Fruit fly (Drosophila melanogaster) whole organism, embryonic: ENCODE data around the gene Gcna.
A peak's percentile ranks its signal among the peaks of the same experiment; 100 is the strongest.

ENCODE experiments used
- CG10321 ChIP-seq: fragments of 200-800 bp; sonication (Bioruptor generic); IDR thresholded peaks from 2 replicates; pipeline ENCODE4 v1.3.6; 2022; ENCODE audit warnings: missing biosample characterization, missing genetic modification characterization
- CG10431 ChIP-seq: fragments of 200-800 bp; sonication (Bioruptor generic); optimal IDR thresholded peaks from 3 replicates; lab custom pipeline; 2018; ENCODE audit warnings: missing biosample characterization, mild to moderate bottlenecking, missing genetic modification characterization
- CG10979 ChIP-seq: fragments of 200-800 bp; sonication (Bioruptor generic); optimal IDR thresholded peaks from 2 replicates; lab custom pipeline; 2018; ENCODE audit warnings: missing biosample characterization, mild to moderate bottlenecking, missing genetic modification characterization, moderate library complexity
- CG11085 ChIP-seq: fragments of 200-800 bp; sonication (Bioruptor generic); IDR thresholded peaks from 2 replicates; pipeline ENCODE4 v1.3.6; 2022; ENCODE audit warnings: missing biosample characterization, missing genetic modification characterization
- CG11560 ChIP-seq: fragments of 200-800 bp; sonication (Bioruptor generic); IDR thresholded peaks from 3 replicates; pipeline ENCODE4 v1.3.6; 2022; ENCODE audit warnings: missing biosample characterization, missing genetic modification characterization
- CG12071 ChIP-seq: fragments of 200-800 bp; sonication (Bioruptor generic); optimal IDR thresholded peaks from 3 replicates; lab custom pipeline; 2018; ENCODE audit warnings: missing biosample characterization, mild to moderate bottlenecking, missing genetic modification characterization
- CG12104 ChIP-seq: fragments of 200-800 bp; sonication (Bioruptor generic); optimal IDR thresholded peaks from 3 replicates; lab custom pipeline; 2016; ENCODE audit warnings: missing biosample characterization, missing genetic modification characterization
- CG12391 ChIP-seq: fragments of 200-800 bp; sonication (Bioruptor generic); optimal IDR thresholded peaks from 3 replicates; lab custom pipeline; 2018; ENCODE audit warnings: missing biosample characterization, mild to moderate bottlenecking, missing genetic modification characterization, moderate library complexity
- CG13287 ChIP-seq: fragments of 200-800 bp; sonication (Bioruptor generic); IDR thresholded peaks from 2 replicates; pipeline ENCODE4 v1.3.6; 2022; ENCODE audit warnings: missing biosample characterization, missing genetic modification characterization; ENCODE audit not compliant: partially characterized antibody
- CG13296 ChIP-seq: fragments of 200-800 bp; sonication (Bioruptor generic); optimal IDR thresholded peaks from 3 replicates; lab custom pipeline; 2018; ENCODE audit warnings: missing biosample characterization, mild to moderate bottlenecking, missing genetic modification characterization
- CG13624 ChIP-seq: fragments of 200-800 bp; sonication (Bioruptor generic); optimal IDR thresholded peaks from 2 replicates; lab custom pipeline; 2016; ENCODE audit warnings: missing biosample characterization, missing genetic modification characterization
- CG13775 ChIP-seq: fragments of 200-800 bp; sonication (Bioruptor generic); optimal IDR thresholded peaks from 3 replicates; lab custom pipeline; 2017; ENCODE audit warnings: missing biosample characterization, mild to moderate bottlenecking, missing genetic modification characterization
- CG14441 ChIP-seq: fragments of 200-800 bp; sonication (Bioruptor generic); IDR thresholded peaks from 2 replicates; pipeline ENCODE4 v1.3.6; 2022; ENCODE audit warnings: missing biosample characterization, missing genetic modification characterization
- CG14710 ChIP-seq: fragments of 200-800 bp; sonication (Bioruptor generic); optimal IDR thresholded peaks from 3 replicates; lab custom pipeline; 2019; ENCODE audit warnings: missing biosample characterization, mild to moderate bottlenecking, missing genetic modification characterization, moderate library complexity
- CG15479 ChIP-seq: fragments of 200-800 bp; sonication (Bioruptor generic); optimal IDR thresholded peaks from 3 replicates; lab custom pipeline; 2019; ENCODE audit warnings: missing biosample characterization, mild to moderate bottlenecking, missing genetic modification characterization, moderate library complexity
- CG16815 ChIP-seq: fragments of 200-800 bp; sonication (Bioruptor generic); optimal IDR thresholded peaks from 3 replicates; lab custom pipeline; 2017; ENCODE audit warnings: missing biosample characterization, mild to moderate bottlenecking, missing genetic modification characterization
- CG17385 ChIP-seq: fragments of 200-800 bp; sonication (Bioruptor generic); optimal IDR thresholded peaks from 3 replicates; lab custom pipeline; 2018; ENCODE audit warnings: missing biosample characterization, mild to moderate bottlenecking, missing genetic modification characterization
- CG17612 ChIP-seq: fragments of 200-800 bp; sonication (Bioruptor generic); IDR thresholded peaks from 2 replicates; pipeline ENCODE4 v1.3.6; 2022; ENCODE audit warnings: missing biosample characterization, missing genetic modification characterization
- CG32532 ChIP-seq: fragments of 200-800 bp; sonication (Bioruptor generic); IDR thresholded peaks from 2 replicates; pipeline ENCODE4 v1.3.6; 2022; ENCODE audit warnings: missing biosample characterization, missing genetic modification characterization
- CG32772 ChIP-seq: fragments of 200-800 bp; sonication (Bioruptor generic); IDR thresholded peaks from 2 replicates; pipeline ENCODE4 v1.3.6; 2022; ENCODE audit warnings: missing biosample characterization, missing genetic modification characterization
- CG33557 ChIP-seq: fragments of 200-800 bp; sonication (Bioruptor generic); optimal IDR thresholded peaks from 2 replicates; lab custom pipeline; 2019; ENCODE audit warnings: missing biosample characterization, mild to moderate bottlenecking, missing genetic modification characterization, moderate library complexity
- CG3407 ChIP-seq: fragments of 200-800 bp; sonication (Bioruptor generic); optimal IDR thresholded peaks from 2 replicates; lab custom pipeline; 2018; ENCODE audit warnings: missing biosample characterization, mild to moderate bottlenecking, missing genetic modification characterization
- CG3726 ChIP-seq: fragments of 200-800 bp; sonication (Bioruptor generic); IDR thresholded peaks from 3 replicates; pipeline ENCODE4, ENCODE4 v1.3.6; 2022; ENCODE audit warnings: missing biosample characterization, missing genetic modification characterization
- CG7372 ChIP-seq: fragments of 200-800 bp; sonication (Bioruptor generic); IDR thresholded peaks from 2 replicates; pipeline ENCODE4 v1.3.6; 2022; ENCODE audit warnings: missing biosample characterization, missing genetic modification characterization
- CG8388 ChIP-seq: fragments of 200-800 bp; sonication (Bioruptor generic); optimal IDR thresholded peaks from 2 replicates; lab custom pipeline; 2019; ENCODE audit warnings: missing biosample characterization, mild to moderate bottlenecking, missing genetic modification characterization, moderate library complexity
- CG9437 ChIP-seq: fragments of 200-800 bp; sonication (Bioruptor generic); optimal IDR thresholded peaks from 2 replicates; lab custom pipeline; 2018; ENCODE audit warnings: missing biosample characterization, mild to moderate bottlenecking, missing genetic modification characterization
- CG9727 ChIP-seq: fragments of 200-800 bp; sonication (Bioruptor generic); optimal IDR thresholded peaks from 3 replicates; lab custom pipeline; 2017; ENCODE audit warnings: missing biosample characterization, mild to moderate bottlenecking, missing genetic modification characterization
- D ChIP-seq, 2 experiments: fragments of 200-800 bp in 1 of 2; fragments of >200 bp in 1 of 2; sonication (Bioruptor generic) in 1 of 2; optimal IDR thresholded peaks; 2 replicates in 1 of 2; 3 replicates in 1 of 2; lab custom pipeline; 2017; ENCODE audit warnings: mild to moderate bottlenecking in 1 of 2, missing biosample characterization in 1 of 2, missing genetic modification characterization in 1 of 2, missing genetic modification reagents in 1 of 2
- Dek ChIP-seq: fragments of 200-800 bp; sonication (Bioruptor generic); optimal IDR thresholded peaks from 3 replicates; lab custom pipeline; 2019; ENCODE audit warnings: missing biosample characterization, mild to moderate bottlenecking, missing genetic modification characterization, moderate library complexity
- Dll ChIP-seq: fragments of 200-800 bp; sonication (Bioruptor generic); IDR thresholded peaks from 4 replicates; pipeline ENCODE4 v1.3.6; 2022; ENCODE audit warnings: missing biosample characterization, missing genetic modification characterization; ENCODE audit not compliant: partially characterized antibody
- Med ChIP-seq: fragments of 200-800 bp; sonication (Bioruptor generic); peaks from one replicate; lab custom pipeline; 2016; ENCODE audit warnings: missing biosample characterization, missing genetic modification characterization, mild to moderate bottlenecking, inconsistent platforms, moderate library complexity
- Six4 ChIP-seq: fragments of 200-800 bp; sonication (Bioruptor generic); optimal IDR thresholded peaks from 2 replicates; lab custom pipeline; 2016; ENCODE audit warnings: missing biosample characterization, missing genetic modification characterization
- bab2 ChIP-seq: fragments of 200-800 bp; sonication (Bioruptor generic); optimal IDR thresholded peaks from 2 replicates; lab custom pipeline; 2016; ENCODE audit warnings: missing biosample characterization, missing genetic modification characterization
- chinmo ChIP-seq: fragments of 200-800 bp; sonication (Bioruptor generic); IDR thresholded peaks from 4 replicates; pipeline ENCODE4 v1.3.6; 2022; ENCODE audit warnings: missing biosample characterization, missing genetic modification characterization; ENCODE audit not compliant: partially characterized antibody
- ems ChIP-seq: fragments of 200-800 bp; sonication (Bioruptor generic); optimal IDR thresholded peaks from 3 replicates; lab custom pipeline; 2016; ENCODE audit warnings: missing biosample characterization, missing genetic modification characterization
- fd3F ChIP-seq: fragments of 200-800 bp; sonication (Bioruptor generic); optimal IDR thresholded peaks from 2 replicates; lab custom pipeline; 2018; ENCODE audit warnings: missing biosample characterization, mild to moderate bottlenecking, missing genetic modification characterization, moderate library complexity
- gfzf ChIP-seq: fragments of 200-800 bp; sonication (Bioruptor generic); optimal IDR thresholded peaks from 2 replicates; lab custom pipeline; 2016; ENCODE audit warnings: missing biosample characterization, mild to moderate bottlenecking, missing genetic modification characterization, moderate library complexity
- hth ChIP-seq: fragments of >200 bp; optimal IDR thresholded peaks from 2 replicates; lab custom pipeline; 2017; ENCODE audit warnings: inconsistent platforms
- insv ChIP-seq, 2 experiments: fragments of 200-800 bp; sonication (Bioruptor generic); optimal IDR thresholded peaks; 3 replicates each; lab custom pipeline; 2016 to 2018; ENCODE audit warnings: missing biosample characterization in 2 of 2, missing genetic modification characterization in 2 of 2
- nerfin-2 ChIP-seq: fragments of 200-800 bp; sonication (Bioruptor generic); IDR thresholded peaks from 2 replicates; pipeline ENCODE4 v1.3.6; 2022; ENCODE audit warnings: missing biosample characterization, missing genetic modification characterization; ENCODE audit not compliant: partially characterized antibody
- otp ChIP-seq: fragments of 200-800 bp; sonication (Bioruptor generic); IDR thresholded peaks from 3 replicates; pipeline ENCODE4, ENCODE4 v1.3.6; 2022; ENCODE audit warnings: missing biosample characterization, missing genetic modification characterization
- pb ChIP-seq: fragments of 200-800 bp; sonication (Bioruptor generic); optimal IDR thresholded peaks from 3 replicates; lab custom pipeline; 2016; ENCODE audit warnings: missing biosample characterization, missing genetic modification characterization
- rib ChIP-seq: fragments of 200-800 bp; sonication (Bioruptor generic); IDR thresholded peaks from 2 replicates; pipeline ENCODE4 v1.3.6; 2022; ENCODE audit warnings: missing biosample characterization, missing genetic modification characterization
- tio ChIP-seq: fragments of 200-800 bp; sonication (Bioruptor generic); optimal IDR thresholded peaks from 2 replicates; lab custom pipeline; 2017; ENCODE audit warnings: missing biosample characterization, missing genetic modification characterization, inconsistent platforms
- tll ChIP-seq, 2 experiments: fragments of 200-800 bp in 1 of 2; fragments of >200 bp in 1 of 2; sonication (Bioruptor generic) in 1 of 2; optimal IDR thresholded peaks; 2 replicates each; lab custom pipeline; 2017 to 2019; ENCODE audit warnings: missing biosample characterization in 2 of 2, missing genetic modification characterization in 2 of 2, mild to moderate bottlenecking in 1 of 2, moderate library complexity in 1 of 2
- ttk ChIP-seq: fragments of 200-800 bp; sonication (Bioruptor generic); IDR thresholded peaks from 2 replicates; pipeline ENCODE4 v2.1.2; 2022; ENCODE audit warnings: missing biosample characterization, missing genetic modification characterization
- twi ChIP-seq: fragments of 200-800 bp; optimal IDR thresholded peaks from 2 replicates; lab custom pipeline; 2019; ENCODE audit warnings: missing biosample characterization, mild to moderate bottlenecking, missing genetic modification characterization, moderate library complexity
- vfl ChIP-seq: fragments of 200-800 bp; sonication (Bioruptor generic); optimal IDR thresholded peaks from 2 replicates; lab custom pipeline; 2016; ENCODE audit warnings: missing biosample characterization, missing genetic modification characterization
- zfh1 ChIP-seq: fragments of 200-800 bp; sonication (Bioruptor generic); IDR thresholded peaks from 3 replicates; pipeline ENCODE4 v1.3.6; 2022; ENCODE audit warnings: missing biosample characterization, missing genetic modification characterization

The Gcna gene

DNA sequence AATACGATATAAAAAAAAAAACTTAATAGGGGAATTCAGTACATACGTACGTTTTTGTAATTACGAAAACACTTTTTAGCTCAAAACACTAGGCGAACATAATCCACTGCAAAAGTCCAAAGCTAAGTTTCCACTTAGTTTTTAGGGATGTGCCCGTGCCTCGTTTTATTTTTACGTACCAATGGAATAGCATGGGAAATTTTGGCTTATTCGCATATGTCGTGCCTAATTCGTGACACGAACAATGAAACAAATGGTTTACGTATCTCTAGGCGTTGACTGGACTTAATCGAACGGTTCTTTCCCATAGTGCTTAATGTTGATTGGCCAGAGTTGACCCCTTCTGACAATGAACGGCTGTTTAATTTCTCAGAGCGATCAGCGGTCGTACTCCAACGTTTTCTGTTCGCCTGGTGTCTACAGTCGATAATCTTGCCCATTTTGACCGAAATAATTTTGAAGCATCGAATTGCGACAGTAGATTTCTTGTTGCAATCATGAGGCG is 14.0 kb upstream of the Gcna start, which contains the start of gene CG14818 (continued):
- 0 out of 2 replicates have a peak, but pooled peaks have one; percentile 17 for TF ChIP-seq CG17612 (GFP tag; lab: Robert Waterston, UW)
- peak; percentile 7 for TF ChIP-seq pb (GFP tag; lab: Kevin White, UChicago)
- TF ChIP-seq CG9727 (GFP tag; lab: Kevin White, UChicago) = peak; percentile 54
- TF ChIP-seq CG10321 (GFP tag; lab: Robert Waterston, UW) = 0 out of 2 replicates have a peak, but pooled peaks have one; percentile 15
- peak; percentile 48 for TF ChIP-seq fd3F
- peak; percentile 17 for TF ChIP-seq CG16815 (GFP tag; lab: Kevin White, UChicago)
- peak; percentile 72 for TF ChIP-seq CG32772
- peak; percentile 71; the same call in 1 of the 4 replicates for TF ChIP-seq chinmo (GFP tag; lab: Robert Waterston, UW)
- no peak for TF ChIP-seq CG3407 (GFP tag; lab: Kevin White, UChicago)
- TF ChIP-seq CG13296 (GFP tag; lab: Kevin White, UChicago) = peak; percentile 32
- peak; percentile 45 for TF ChIP-seq CG12071 (GFP tag; lab: Kevin White, UChicago)
- TF ChIP-seq nerfin-2 (GFP tag; lab: Robert Waterston, UW) = peak; percentile 55
- TF ChIP-seq CG13624 (GFP tag; lab: Kevin White, UChicago) = peak; percentile 47
- TF ChIP-seq gfzf (GFP tag; lab: Kevin White, UChicago) = peak; percentile 1
- peak; percentile 55; the same call in 1 of the 2 replicates for TF ChIP-seq CG32532 (GFP tag; lab: Robert Waterston, UW)
- TF ChIP-seq CG12104 = no peak
- TF ChIP-seq Dek (tag; lab: Kevin White, UChicago) = peak; percentile 29
- peak; percentile 74 for TF ChIP-seq CG14441 (GFP tag; lab: Robert Waterston, UW)
- TF ChIP-seq CG14710 (tag; lab: Kevin White, UChicago) = peak; percentile 43
- peak; percentile 83 for TF ChIP-seq CG9437
- 0 out of 2 replicates have a peak, but pooled peaks have one; percentile 39 for TF ChIP-seq CG11085
- TF ChIP-seq CG33557 (GFP tag; lab: Kevin White, UChicago) = peak; percentile 33
- peak; percentile 32 for TF ChIP-seq CG8388
- peak; percentile 44 for TF ChIP-seq bab2 (GFP tag; lab: Kevin White, UChicago)
- peak in 1 of 2 experiments; percentile 81 for TF ChIP-seq insv (GFP tag; optimal IDR thresholded peaks at IDR 0.05; lab: Kevin White, UChicago)
- TF ChIP-seq tio = no peak
- TF ChIP-seq CG10431 = no peak
- TF ChIP-seq CG12391 (tag; lab: Kevin White, UChicago) = peak; percentile 61
- TF ChIP-seq otp (GFP tag; lab: Robert Waterston, UW) = peak; percentile 56; the same call in 1 of the 3 replicates
- peak in 1 of 2 experiments; percentile 27 for TF ChIP-seq tll (GFP tag; optimal IDR thresholded peaks at IDR 0.05; lab: Kevin White, UChicago)
- no peak for TF ChIP-seq CG3726
- peak; percentile 43 for TF ChIP-seq vfl
- peak; percentile 95 for TF ChIP-seq Dll (GFP tag; lab: Robert Waterston, UW)
- TF ChIP-seq ttk (GFP tag; lab: Robert Waterston, UW) = 0 out of 2 replicates have a peak, but pooled peaks have one; percentile 19
- TF ChIP-seq CG13287 (GFP tag; lab: Robert Waterston, UW) = peak; percentile 87
- peak; percentile 37 for TF ChIP-seq CG10979 (tag; lab: Kevin White, UChicago)
- no peak for TF ChIP-seq D (optimal IDR thresholded peaks at IDR 0.05; lab: Kevin White, UChicago)
- peak; percentile 12 for TF ChIP-seq D (GFP tag; optimal IDR thresholded peaks at IDR 0.05; lab: Kevin White, UChicago)
- TF ChIP-seq Med (GFP tag; lab: Kevin White, UChicago) = peak; percentile 95
- TF ChIP-seq ems (GFP tag; lab: Kevin White, UChicago) = peak; percentile 38
- peak; percentile 15 for TF ChIP-seq Six4 (GFP tag; lab: Kevin White, UChicago)
- peak; percentile 77; the same call in 2 of the 3 replicates for TF ChIP-seq zfh1
- TF ChIP-seq CG11560 (tag; lab: Robert Waterston, UW) = no peak
- TF ChIP-seq CG13775 = peak; percentile 57
- TF ChIP-seq CG15479 = no peak
- peak; percentile 56 for TF ChIP-seq CG7372 (GFP tag; lab: Robert Waterston, UW)
- no peak for TF ChIP-seq rib
- no peak for TF ChIP-seq twi (tag; lab: Kevin White, UChicago)
- no peak for TF ChIP-seq hth (lab: Kevin White, UChicago)
- TF ChIP-seq CG17385 = peak; percentile 53
